Fruit fly (Drosophila melanogaster) whole organism: ENCODE measurements around the gene CG32189.

Source experiments
- pan ChIP-seq: fragments of >200 bp; optimal IDR thresholded peaks from 2 replicates; lab custom pipeline; 2017
- psq ChIP-seq: fragments of >200 bp; optimal IDR thresholded peaks from 2 replicates; lab custom pipeline; 2017
- usp ChIP-seq: fragments of >200 bp; optimal IDR thresholded peaks from 2 replicates; lab custom pipeline; 2017; ENCODE audit warnings: missing biosample characterization, missing genetic modification characterization, mixed read lengths

dm6 chr3L:17842892-17843703 is 8.1 kb upstream of the CG32189 start, which contains the start of gene CG5567:
- TF ChIP-seq pan (lab: Kevin White, UChicago), result no peak
- no peak for TF ChIP-seq psq (lab: Kevin White, UChicago)
- no peak for TF ChIP-seq usp
